Worm (Caenorhabditis elegans): Measurements from ENCODE around the gene K12H6.7.

The K12H6.7 gene

DNA sequence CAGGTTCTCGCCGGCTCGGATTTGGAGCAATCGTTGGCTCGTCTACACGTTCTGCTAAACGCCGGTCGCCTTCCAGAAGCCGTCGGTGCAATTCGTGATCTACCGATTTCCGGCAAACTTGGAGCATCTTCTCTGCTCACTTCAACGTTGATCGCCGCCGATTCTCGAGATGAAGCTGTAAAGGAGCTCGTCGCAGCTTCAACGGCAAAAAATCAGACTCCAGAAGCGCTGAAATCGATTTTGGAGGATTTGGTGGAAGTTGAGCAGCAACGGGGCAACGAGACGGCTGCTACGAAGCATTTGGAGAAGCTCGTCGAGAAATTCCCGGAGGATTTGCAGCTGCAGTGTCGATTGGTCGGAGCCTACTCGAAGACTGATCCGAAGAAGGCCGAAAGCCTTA, 45.1 kb downstream of the K12H6.7 start:
- TF ChIP-seq scrt-1 (GFP tag; IDR thresholded peaks at IDR 0.05) (no peak), hnd-1 (tag; optimal IDR thresholded peaks at IDR 0.05) (no peak), B0310.2 (tag; optimal IDR thresholded peaks at IDR 0.05) (no peak), hmbx-1 (tag; optimal IDR thresholded peaks at IDR 0.05) (no peak), tra-4 (tag; optimal IDR thresholded peaks at IDR 0.05) (no peak), F13C5.2 (tag; optimal IDR thresholded peaks at IDR 0.05) (no peak), aly-1 (tag; optimal IDR thresholded peaks at IDR 0.05) (no peak), ceh-36 (tag; optimal IDR thresholded peaks at IDR 0.05) (no peak), tbx-37 (GFP tag; conservative IDR thresholded peaks at IDR 0.05) (no peak), flt-1 (GFP tag; IDR thresholded peaks at IDR 0.05) (no peak)

DNA sequence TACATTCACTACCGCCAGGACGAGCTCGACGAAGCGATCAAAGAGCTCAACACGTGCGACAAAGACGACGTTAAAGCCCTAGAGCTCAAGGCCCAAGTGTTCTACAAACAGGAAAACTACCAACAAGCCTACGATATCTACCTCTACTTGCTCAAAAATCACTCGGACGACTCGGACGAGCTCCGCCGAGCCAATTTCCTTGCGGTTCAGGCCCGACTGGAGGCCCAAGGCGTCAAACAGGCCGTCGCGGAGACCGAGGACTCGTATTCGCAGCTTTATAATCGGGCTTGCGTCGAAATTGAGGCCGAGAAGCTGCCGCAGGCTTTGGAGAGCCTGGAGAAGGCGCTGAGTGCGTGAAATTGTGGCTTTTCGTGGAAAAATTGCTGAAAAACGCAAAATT, 48.9 kb downstream of the K12H6.7 start:
- no peak for TF ChIP-seq flt-1 (GFP tag; IDR thresholded peaks at IDR 0.05)
- no peak for TF ChIP-seq ceh-13 (GFP tag; optimal IDR thresholded peaks at IDR 0.05)
- no peak for TF ChIP-seq F13C5.2 (tag; optimal IDR thresholded peaks at IDR 0.05)
- TF ChIP-seq sea-1 (GFP tag; conservative IDR thresholded peaks at IDR 0.05): no peak
- TF ChIP-seq hmbx-1 (tag; optimal IDR thresholded peaks at IDR 0.05): no peak
- TF ChIP-seq hmg-4 (GFP tag; optimal IDR thresholded peaks at IDR 0.05): no peak
- TF ChIP-seq pes-1 (GFP tag; IDR thresholded peaks at IDR 0.05): no peak
- no peak for TF ChIP-seq ets-7 (tag; optimal IDR thresholded peaks at IDR 0.05)
- no peak for TF ChIP-seq ama-1 (optimal IDR thresholded peaks at IDR 0.05)
- no peak for TF ChIP-seq scrt-1 (GFP tag; IDR thresholded peaks at IDR 0.05)
- TF ChIP-seq tbx-11 (GFP tag; IDR thresholded peaks at IDR 0.05): no peak
- no peak for TF ChIP-seq ceh-36 (tag; optimal IDR thresholded peaks at IDR 0.05)
- TF ChIP-seq hnd-1 (tag; optimal IDR thresholded peaks at IDR 0.05): no peak
- TF ChIP-seq tbx-37 (GFP tag; conservative IDR thresholded peaks at IDR 0.05): no peak
- no peak for TF ChIP-seq B0310.2 (tag; optimal IDR thresholded peaks at IDR 0.05)
- no peak for TF ChIP-seq aly-1 (tag; optimal IDR thresholded peaks at IDR 0.05)
- no peak for TF ChIP-seq tra-4 (tag; optimal IDR thresholded peaks at IDR 0.05)

DNA sequence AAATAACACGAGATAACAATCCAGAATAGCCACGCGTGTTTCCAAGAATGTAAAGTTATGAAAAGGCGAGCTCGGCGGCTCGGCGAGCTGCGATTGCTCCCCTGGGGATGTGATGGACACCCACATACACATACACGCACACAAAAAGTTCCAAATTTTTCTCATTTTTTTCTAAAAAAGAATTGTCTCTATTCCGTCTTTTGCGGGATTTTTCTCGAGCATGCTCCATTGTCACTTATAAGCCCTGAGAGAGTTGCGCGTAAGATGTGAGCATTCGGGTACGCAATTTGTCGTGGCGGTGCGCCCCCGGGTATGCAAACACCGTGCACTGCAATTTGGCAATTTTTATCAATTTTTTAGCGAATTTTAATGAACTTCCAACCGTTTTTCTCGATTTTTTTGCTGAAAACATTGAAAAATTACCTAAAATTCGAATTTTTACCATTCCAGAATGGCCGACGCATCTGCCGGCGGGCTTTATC, 49.7 kb downstream of the K12H6.7 start, which contains the start of the genes F08D12.12 and srpa-72:
TSS of gene F08D12.12 (minus strand) at position 51 of the 482 bp plus-strand sequence.
TSS of gene srpa-72 (plus strand) at position 451 of the 482 bp plus-strand sequence.
- peak; percentile 46 for TF ChIP-seq F13C5.2 (tag; optimal IDR thresholded peaks at IDR 0.05)
- no peak for TF ChIP-seq flt-1 (GFP tag; IDR thresholded peaks at IDR 0.05)

DNA sequence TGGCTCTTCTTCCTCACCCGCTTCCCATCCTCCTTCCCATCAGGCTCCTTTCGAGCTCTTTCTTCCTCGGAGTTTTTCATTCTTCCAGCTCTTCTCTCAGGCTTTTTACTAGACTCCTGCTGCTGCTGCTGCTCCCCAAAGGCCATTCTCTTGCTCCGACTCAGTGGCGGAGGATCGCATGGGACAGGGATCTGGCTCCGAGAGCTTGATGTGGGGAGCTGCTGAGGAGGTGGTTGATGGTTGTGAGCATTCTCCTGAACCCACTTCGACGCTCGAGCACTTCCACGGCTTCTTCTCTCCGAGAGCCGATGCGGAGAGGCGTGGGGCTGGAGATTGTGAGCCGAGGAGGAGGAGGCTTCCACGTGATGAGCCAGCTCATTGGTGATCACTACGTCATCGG, 51.0 kb downstream of the K12H6.7 start:
- TF ChIP-seq flt-1 (GFP tag; IDR thresholded peaks at IDR 0.05): no peak
- no peak for TF ChIP-seq ceh-36 (tag; optimal IDR thresholded peaks at IDR 0.05)
- no peak for TF ChIP-seq ama-1 (optimal IDR thresholded peaks at IDR 0.05)
- TF ChIP-seq aly-1 (tag; optimal IDR thresholded peaks at IDR 0.05): no peak
- TF ChIP-seq pes-1 (GFP tag; IDR thresholded peaks at IDR 0.05): no peak
- no peak for TF ChIP-seq ets-7 (tag; optimal IDR thresholded peaks at IDR 0.05)
- no peak for TF ChIP-seq scrt-1 (GFP tag; IDR thresholded peaks at IDR 0.05)
- no peak for TF ChIP-seq hmbx-1 (tag; optimal IDR thresholded peaks at IDR 0.05)
- TF ChIP-seq B0310.2 (tag; optimal IDR thresholded peaks at IDR 0.05): no peak
- TF ChIP-seq hnd-1 (tag; optimal IDR thresholded peaks at IDR 0.05): no peak
- no peak for TF ChIP-seq ceh-13 (GFP tag; optimal IDR thresholded peaks at IDR 0.05)
- no peak for TF ChIP-seq F13C5.2 (tag; optimal IDR thresholded peaks at IDR 0.05)
- no peak for TF ChIP-seq tbx-11 (GFP tag; IDR thresholded peaks at IDR 0.05)
- TF ChIP-seq tbx-37 (GFP tag; conservative IDR thresholded peaks at IDR 0.05): no peak
- no peak for TF ChIP-seq sea-1 (GFP tag; conservative IDR thresholded peaks at IDR 0.05)
